Worm (Caenorhabditis elegans) whole organism, L3 larva: Measurements from ENCODE around the gene nspc-16.

ENCODE experiments used
- ZK546.5 ChIP-seq: sonication (generic microtip); optimal IDR thresholded peaks from 2 replicates; lab custom pipeline; 2017; ENCODE audit warnings: missing biosample characterization, missing genetic modification characterization
- elt-2 ChIP-seq: sonication (generic microtip); optimal IDR thresholded peaks from 2 replicates; lab custom pipeline; 2016; ENCODE audit warnings: missing genetic modification reagents, mild to moderate bottlenecking, missing genetic modification characterization, missing compliant biosample characterization
- fkh-10 ChIP-seq: sonication (generic microtip); optimal IDR thresholded peaks from 2 replicates; lab custom pipeline; 2017; ENCODE audit warnings: missing biosample characterization, missing genetic modification reagents, missing genetic modification characterization
- lin-15B ChIP-seq: fragments of 150-350 bp; optimal IDR thresholded peaks from 2 replicates; lab custom pipeline; 2014; ENCODE audit warnings: missing biosample characterization, missing genetic modification characterization
- lin-39 ChIP-seq: fragments of 150-350 bp; optimal IDR thresholded peaks from 2 replicates; lab custom pipeline; 2018; ENCODE audit warnings: missing biosample characterization, missing genetic modification reagents, missing genetic modification characterization
- mdl-1 ChIP-seq: fragments of 150-350 bp; optimal IDR thresholded peaks from 2 replicates; lab custom pipeline; 2014; ENCODE audit warnings: missing biosample characterization, missing genetic modification characterization
- mml-1 ChIP-seq: fragments of 150-350 bp; sonication (generic microtip); optimal IDR thresholded peaks from 3 replicates; lab custom pipeline; 2014; ENCODE audit warnings: missing biosample characterization, missing genetic modification characterization
- nhr-11 ChIP-seq: fragments of 150-350 bp; optimal IDR thresholded peaks from 2 replicates; lab custom pipeline; 2014; ENCODE audit warnings: missing biosample characterization, missing genetic modification characterization
- nhr-25 ChIP-seq: sonication (generic microtip); optimal IDR thresholded peaks from 2 replicates; lab custom pipeline; 2017; ENCODE audit warnings: missing biosample characterization, missing genetic modification characterization
- nhr-67 ChIP-seq: fragments of 150-350 bp; optimal IDR thresholded peaks from 2 replicates; lab custom pipeline; 2014; ENCODE audit warnings: missing biosample characterization, missing genetic modification characterization
- nhr-77 ChIP-seq: fragments of 150-350 bp; optimal IDR thresholded peaks from 2 replicates; lab custom pipeline; 2014; ENCODE audit warnings: missing biosample characterization, missing genetic modification characterization
- skn-1 ChIP-seq: fragments of 150-350 bp; optimal IDR thresholded peaks from 2 replicates; lab custom pipeline; 2014; ENCODE audit warnings: missing biosample characterization, missing genetic modification characterization
- ztf-4 ChIP-seq: fragments of 150-350 bp; optimal IDR thresholded peaks from 2 replicates; lab custom pipeline; 2014; ENCODE audit warnings: missing biosample characterization, missing genetic modification characterization

DNA sequence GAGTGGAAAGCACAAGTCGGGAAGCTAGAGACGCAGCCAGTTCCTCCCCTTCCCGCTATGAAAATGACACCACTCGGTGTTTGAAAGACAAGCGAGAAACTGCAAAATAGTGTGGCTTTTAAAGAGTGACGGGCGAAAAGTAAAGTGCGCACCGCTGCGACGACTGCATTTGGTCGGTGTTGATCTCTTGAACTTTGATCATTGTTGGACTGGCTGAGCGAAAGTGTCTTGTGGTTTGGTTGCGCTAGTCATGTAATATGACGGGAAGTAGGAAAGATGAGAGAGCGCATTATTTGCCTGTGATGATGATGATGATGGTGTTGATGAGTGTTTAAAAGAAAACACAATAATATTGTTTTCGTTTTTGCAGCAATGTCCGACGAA lies 36.9 kb downstream of the nspc-16 start:
- TF ChIP-seq nhr-11, result no peak
- peak; percentile 74 for TF ChIP-seq skn-1 (tag; lab: Kevin White, UChicago)
- TF ChIP-seq nhr-25, result peak; percentile 89
- TF ChIP-seq elt-2, result peak; percentile 94
- TF ChIP-seq mdl-1, result peak; percentile 89
- no peak for TF ChIP-seq ZK546.5 (tag; lab: Kevin White, UChicago)
- no peak for TF ChIP-seq nhr-67 (tag; lab: Kevin White, UChicago)
- TF ChIP-seq nhr-77 (tag; lab: Kevin White, UChicago), result peak; percentile 87
- peak; percentile 92 for TF ChIP-seq lin-39
- TF ChIP-seq mml-1 (tag; lab: Kevin White, UChicago), result no peak
- peak; percentile 51 for TF ChIP-seq lin-15B (tag; lab: Kevin White, UChicago)
- TF ChIP-seq ztf-4 (tag; lab: Kevin White, UChicago), result no peak
- peak; percentile 46 for TF ChIP-seq fkh-10 (GFP tag; lab: Kevin White, UChicago)
